Worm (Caenorhabditis elegans): Measurements from ENCODE around the gene cyp-35D1.

The cyp-35D1 gene

ce11 chrV:16094862-16095261 is 25.8 kb downstream of the cyp-35D1 start:
- no peak for TF ChIP-seq sma-3 (GFP tag; optimal IDR thresholded peaks at IDR 0.05)
- TF ChIP-seq Y55F3AM.14 (GFP tag; optimal IDR thresholded peaks at IDR 0.05): no peak
- no peak for TF ChIP-seq aly-2 (tag; optimal IDR thresholded peaks at IDR 0.05)
- TF ChIP-seq lin-13 (GFP tag; optimal IDR thresholded peaks at IDR 0.05): no peak
- TF ChIP-seq sem-4 (tag; optimal IDR thresholded peaks at IDR 0.05): no peak
- peak; percentile 47 for TF ChIP-seq nhr-129 (tag; optimal IDR thresholded peaks at IDR 0.05)
- TF ChIP-seq mab-5 (tag; optimal IDR thresholded peaks at IDR 0.05): no peak
- no peak for TF ChIP-seq ZK546.5 (tag; optimal IDR thresholded peaks at IDR 0.05)
- peak; percentile 26 for TF ChIP-seq fos-1 (tag; optimal IDR thresholded peaks at IDR 0.05)
- TF ChIP-seq nhr-6 (tag; optimal IDR thresholded peaks at IDR 0.05): no peak
- TF ChIP-seq sma-9 (GFP tag; optimal IDR thresholded peaks at IDR 0.05): peak; percentile 57
- no peak for TF ChIP-seq sma-9 (tag; optimal IDR thresholded peaks at IDR 0.05)
- no peak for TF ChIP-seq elt-3 (tag; optimal IDR thresholded peaks at IDR 0.05)

ce11 chrV:16099441-16099840 is 30.4 kb downstream of the cyp-35D1 start, which contains the start of gene str-7:
Gene str-7, minus strand, starts transcription at chrV:16099541.
- TF ChIP-seq aly-2 (tag; optimal IDR thresholded peaks at IDR 0.05): no peak
- TF ChIP-seq ceh-16 (tag; optimal IDR thresholded peaks at IDR 0.05): no peak

ce11 chrV:16100103-16100730 is 31.2 kb downstream of the cyp-35D1 start, which contains the start of gene cth-1:
Gene cth-1, plus strand, starts transcription at chrV:16100680.
- TF ChIP-seq nhr-6 (tag; optimal IDR thresholded peaks at IDR 0.05) (no peak), sma-9 (GFP tag; optimal IDR thresholded peaks at IDR 0.05) (peak; percentile 84), sma-9 (tag; optimal IDR thresholded peaks at IDR 0.05) (no peak), fos-1 (tag; optimal IDR thresholded peaks at IDR 0.05) (peak; percentile 37)

- TF ChIP-seq nhr-237 (tag; optimal IDR thresholded peaks at IDR 0.05) (no peak), unc-39 (tag; optimal IDR thresholded peaks at IDR 0.05) (no peak), aly-2 (tag; optimal IDR thresholded peaks at IDR 0.05) (no peak), ama-1 (optimal IDR thresholded peaks at IDR 0.05) (no peak), zag-1 (tag; optimal IDR thresholded peaks at IDR 0.05) (no peak), nhr-11 (tag; optimal IDR thresholded peaks at IDR 0.05) (no peak), C34F6.9 (tag; optimal IDR thresholded peaks at IDR 0.05) (no peak), snpc-4 (tag; optimal IDR thresholded peaks at IDR 0.05) (no peak), nhr-129 (tag; optimal IDR thresholded peaks at IDR 0.05) (no peak), Y55F3AM.14 (GFP tag; optimal IDR thresholded peaks at IDR 0.05) (no peak), elt-1 (tag; optimal IDR thresholded peaks at IDR 0.05) (no peak), lin-13 (GFP tag; optimal IDR thresholded peaks at IDR 0.05) (no peak), mbf-1 (tag; optimal IDR thresholded peaks at IDR 0.05) (no peak), fos-1 (tag; optimal IDR thresholded peaks at IDR 0.05) (no peak), nhr-21 (tag; optimal IDR thresholded peaks at IDR 0.05) (no peak), dmd-4 (tag; optimal IDR thresholded peaks at IDR 0.05) (no peak), R02D3.7 (tag; optimal IDR thresholded peaks at IDR 0.05) (no peak)
Observed at ce11 chrV:16103594-16103993, 34.6 kb downstream of the cyp-35D1 start, which contains the start of gene argk-1. Gene argk-1, plus strand, starts transcription at chrV:16103894.

ce11 chrV:16114237-16114636 is 45.2 kb downstream of the cyp-35D1 start, which contains the start of gene srxa-16:
Gene srxa-16, minus strand, starts transcription at chrV:16114337.
- TF ChIP-seq C34F6.9 (tag; optimal IDR thresholded peaks at IDR 0.05) (no peak), Y55F3AM.14 (GFP tag; optimal IDR thresholded peaks at IDR 0.05) (no peak), ama-1 (optimal IDR thresholded peaks at IDR 0.05) (no peak), mdl-1 (tag; optimal IDR thresholded peaks at IDR 0.05) (no peak)

- TF ChIP-seq ztf-11 (tag; optimal IDR thresholded peaks at IDR 0.05) (no peak), lin-11 (tag; optimal IDR thresholded peaks at IDR 0.05) (no peak), peb-1 (tag; optimal IDR thresholded peaks at IDR 0.05) (no peak), sem-4 (tag; optimal IDR thresholded peaks at IDR 0.05) (no peak), nhr-12 (tag; optimal IDR thresholded peaks at IDR 0.05) (no peak), nhr-23 (tag; optimal IDR thresholded peaks at IDR 0.05) (no peak), fos-1 (tag; optimal IDR thresholded peaks at IDR 0.05) (no peak), zag-1 (tag; optimal IDR thresholded peaks at IDR 0.05) (no peak), lin-13 (GFP tag; optimal IDR thresholded peaks at IDR 0.05) (no peak), gmeb-1 (tag; optimal IDR thresholded peaks at IDR 0.05) (no peak), R02D3.7 (tag; optimal IDR thresholded peaks at IDR 0.05) (no peak), ZK546.5 (tag; optimal IDR thresholded peaks at IDR 0.05) (no peak), nhr-6 (tag; optimal IDR thresholded peaks at IDR 0.05) (no peak), unc-62 (GFP tag; optimal IDR thresholded peaks at IDR 0.05) (no peak), unc-55 (GFP tag; optimal IDR thresholded peaks at IDR 0.05) (no peak)
Observed at ce11 chrV:16115381-16115780, 46.3 kb downstream of the cyp-35D1 start, which contains the start of gene str-25. Gene str-25, plus strand, starts transcription at chrV:16115681.
